Worm (Caenorhabditis elegans) whole organism, L4/young adult: ENCODE results near the gene rpb-9.

Experiments used
- dao-5 ChIP-seq: sonication (generic microtip); optimal IDR thresholded peaks from 2 replicates; lab custom pipeline; 2016; ENCODE audit warnings: missing genotype, missing genetic modification characterization, moderate library complexity, missing compliant biosample characterization
- him-1 ChIP-seq: sonication (generic microtip); optimal IDR thresholded peaks from 2 replicates; lab custom pipeline; 2016; ENCODE audit warnings: missing genotype, missing genetic modification reagents, missing genetic modification characterization, missing compliant biosample characterization

DNA sequence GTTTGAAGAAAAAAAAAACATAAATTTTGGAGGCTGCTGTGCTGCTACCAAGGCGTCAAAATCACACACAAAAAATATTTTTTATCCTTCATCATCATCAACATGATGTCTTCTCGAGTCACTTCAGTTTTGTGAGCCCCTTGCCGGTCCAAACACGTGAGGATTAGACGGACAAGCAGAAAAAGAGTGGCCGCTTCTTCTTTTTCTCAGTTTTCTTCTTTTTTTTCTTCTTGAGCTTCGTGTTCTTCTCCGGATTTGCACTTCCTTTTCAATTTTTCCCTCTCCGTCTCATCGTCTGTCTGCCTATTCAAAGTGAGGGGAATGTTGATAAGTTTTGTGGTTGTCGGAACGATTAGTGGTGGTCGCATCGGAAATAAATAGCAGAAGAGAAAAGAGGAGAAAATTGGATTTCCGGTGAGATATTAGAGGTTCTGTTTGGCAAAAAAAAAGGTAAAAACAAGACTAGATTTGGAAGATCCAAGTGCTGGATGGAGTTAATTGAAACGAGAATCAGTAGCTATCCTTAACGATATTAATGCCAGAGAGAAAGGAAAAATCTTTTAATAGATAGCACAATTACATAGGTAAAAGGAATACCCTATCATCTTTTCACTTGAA is 31.7 kb downstream of the rpb-9 start:
- TF ChIP-seq him-1 (tag; lab: Kevin White, UChicago): peak; percentile 14
- TF ChIP-seq dao-5 (tag; lab: Kevin White, UChicago): no peak
